Worm (Caenorhabditis elegans): ENCODE data around the gene lgc-43.

ce11 chrIV:10606575-10607080 lies 28.2 kb downstream of the lgc-43 start, which contains the start of gene R09H10.3:
- TF ChIP-seq pes-1 (GFP tag; IDR thresholded peaks at IDR 0.05), result no peak
- TF ChIP-seq flt-1 (GFP tag; IDR thresholded peaks at IDR 0.05), result no peak
- TF ChIP-seq tbx-11 (GFP tag; IDR thresholded peaks at IDR 0.05), result no peak
- TF ChIP-seq ceh-36 (tag; optimal IDR thresholded peaks at IDR 0.05), result no peak
- no peak for TF ChIP-seq hmg-4 (GFP tag; optimal IDR thresholded peaks at IDR 0.05)
- TF ChIP-seq hmbx-1 (tag; optimal IDR thresholded peaks at IDR 0.05), result no peak
- no peak for TF ChIP-seq ets-7 (tag; optimal IDR thresholded peaks at IDR 0.05)
- TF ChIP-seq ama-1 (optimal IDR thresholded peaks at IDR 0.05), result no peak
- TF ChIP-seq ceh-13 (GFP tag; optimal IDR thresholded peaks at IDR 0.05), result no peak
- TF ChIP-seq hnd-1 (tag; optimal IDR thresholded peaks at IDR 0.05), result no peak
- no peak for TF ChIP-seq sea-1 (GFP tag; conservative IDR thresholded peaks at IDR 0.05)
- TF ChIP-seq tbx-37 (GFP tag; conservative IDR thresholded peaks at IDR 0.05), result no peak
- no peak for TF ChIP-seq tra-4 (tag; optimal IDR thresholded peaks at IDR 0.05)
- TF ChIP-seq aly-1 (tag; optimal IDR thresholded peaks at IDR 0.05), result no peak

All from whole organism, early embryonic.